Fruit fly (Drosophila melanogaster) whole organism, prepupa: Measurements from ENCODE around the gene Jhbp2.

Source experiments
- Blimp-1 ChIP-seq: fragments of 200-800 bp; sonication (Bioruptor generic); optimal IDR thresholded peaks from 3 replicates; lab custom pipeline; 2017; ENCODE audit warnings: missing biosample characterization, missing genetic modification characterization, mild to moderate bottlenecking, moderate library complexity, missing genetic modification reagents
- CG10631 ChIP-seq: fragments of 200-800 bp; sonication (Bioruptor generic); optimal IDR thresholded peaks from 2 replicates; lab custom pipeline; 2016; ENCODE audit warnings: missing biosample characterization, missing genetic modification characterization
- CG10669 ChIP-seq: fragments of 200-800 bp; sonication (Bioruptor generic); optimal IDR thresholded peaks from 3 replicates; lab custom pipeline; 2018; ENCODE audit warnings: missing biosample characterization, mild to moderate bottlenecking, missing genetic modification characterization, moderate library complexity
- CG11762 ChIP-seq: fragments of 200-800 bp; sonication (Bioruptor generic); optimal IDR thresholded peaks from 3 replicates; lab custom pipeline; 2016; ENCODE audit warnings: missing biosample characterization, missing genetic modification characterization; ENCODE audit not compliant: insufficient read depth
- CG15336 ChIP-seq: fragments of 200-800 bp; sonication (Bioruptor generic); IDR thresholded peaks from 2 replicates; pipeline ENCODE4 v1.3.6; 2022; ENCODE audit warnings: missing biosample characterization, missing genetic modification characterization
- CG1621 ChIP-seq: fragments of 200-800 bp; sonication (Bioruptor generic); optimal IDR thresholded peaks from 3 replicates; lab custom pipeline; 2018; ENCODE audit warnings: missing biosample characterization, mild to moderate bottlenecking, missing genetic modification characterization
- CG16779 ChIP-seq: fragments of 200-800 bp; sonication (Bioruptor generic); optimal IDR thresholded peaks from 3 replicates; lab custom pipeline; 2017; ENCODE audit warnings: missing biosample characterization, mild to moderate bottlenecking, missing genetic modification characterization
- CG3032 ChIP-seq: fragments of 200-800 bp; optimal IDR thresholded peaks from 2 replicates; lab custom pipeline; 2019; ENCODE audit warnings: missing biosample characterization, mild to moderate bottlenecking, missing genetic modification characterization, moderate library complexity
- CG32006 ChIP-seq: fragments of 200-800 bp; sonication (Bioruptor generic); optimal IDR thresholded peaks from 3 replicates; lab custom pipeline; 2017; ENCODE audit warnings: missing biosample characterization, mild to moderate bottlenecking, missing genetic modification characterization
- CG34406 ChIP-seq: fragments of 200-800 bp; sonication (Bioruptor generic); optimal IDR thresholded peaks from 3 replicates; lab custom pipeline; 2016; ENCODE audit warnings: missing biosample characterization, missing genetic modification characterization
- CG3919 ChIP-seq: fragments of 200-800 bp; sonication (Bioruptor generic); optimal IDR thresholded peaks from 3 replicates; lab custom pipeline; 2016; ENCODE audit warnings: missing biosample characterization, missing genetic modification characterization
- CG4318 ChIP-seq: fragments of 200-800 bp; sonication (Bioruptor generic); optimal IDR thresholded peaks from 3 replicates; lab custom pipeline; 2017; ENCODE audit warnings: missing biosample characterization, mild to moderate bottlenecking, missing genetic modification characterization
- CG6276 ChIP-seq: fragments of 200-800 bp; sonication (Bioruptor generic); optimal IDR thresholded peaks from 2 replicates; lab custom pipeline; 2017; ENCODE audit warnings: missing biosample characterization, mild to moderate bottlenecking, missing genetic modification characterization
- CG6792 ChIP-seq: fragments of 200-800 bp; sonication (Bioruptor generic); optimal IDR thresholded peaks from 3 replicates; lab custom pipeline; 2016; ENCODE audit warnings: missing biosample characterization, missing genetic modification characterization
- CG6808 ChIP-seq: fragments of 200-800 bp; sonication (Bioruptor generic); optimal IDR thresholded peaks from 3 replicates; lab custom pipeline; 2017; ENCODE audit warnings: missing biosample characterization, missing genetic modification characterization, mild to moderate bottlenecking, moderate library complexity, missing genetic modification reagents
- CG6854 ChIP-seq: fragments of 200-800 bp; sonication (Bioruptor generic); optimal IDR thresholded peaks from 2 replicates; lab custom pipeline; 2017; ENCODE audit warnings: missing biosample characterization, mild to moderate bottlenecking, missing genetic modification characterization
- CG8119 ChIP-seq: fragments of 200-800 bp; sonication (Bioruptor generic); IDR thresholded peaks from 3 replicates; pipeline ENCODE4 v1.3.6; 2022; ENCODE audit warnings: missing biosample characterization, missing genetic modification characterization
- CG8319 ChIP-seq: fragments of 200-800 bp; sonication (Bioruptor generic); optimal IDR thresholded peaks from 3 replicates; lab custom pipeline; 2016; ENCODE audit warnings: missing biosample characterization, missing genetic modification characterization
- CG8632 ChIP-seq: fragments of 200-800 bp; sonication (Bioruptor generic); optimal IDR thresholded peaks from 3 replicates; lab custom pipeline; 2016; ENCODE audit warnings: missing biosample characterization, missing genetic modification characterization
- CG9139 ChIP-seq: fragments of 200-800 bp; sonication (Bioruptor generic); optimal IDR thresholded peaks from 3 replicates; lab custom pipeline; 2017; ENCODE audit warnings: missing biosample characterization, mild to moderate bottlenecking, missing genetic modification characterization
- Eip75B ChIP-seq: fragments of 200-800 bp; sonication (Bioruptor generic); optimal IDR thresholded peaks from 3 replicates; lab custom pipeline; 2016; ENCODE audit warnings: missing biosample characterization, missing genetic modification characterization
- Eip78C ChIP-seq: fragments of 200-800 bp; sonication (Bioruptor generic); peaks from one replicate; lab custom pipeline; 2016; ENCODE audit warnings: missing biosample characterization, missing genetic modification characterization
- Eip93F ChIP-seq: fragments of 200-800 bp; sonication (Bioruptor generic); optimal IDR thresholded peaks from 2 replicates; lab custom pipeline; 2016; ENCODE audit warnings: missing biosample characterization, mild to moderate bottlenecking, missing genetic modification characterization
- Ets21C ChIP-seq: fragments of 200-800 bp; sonication (Bioruptor generic); optimal IDR thresholded peaks from 3 replicates; lab custom pipeline; 2016; ENCODE audit warnings: missing biosample characterization, missing genetic modification characterization
- Ets96B ChIP-seq: fragments of 200-800 bp; optimal IDR thresholded peaks from 2 replicates; lab custom pipeline; 2019; ENCODE audit warnings: missing biosample characterization, mild to moderate bottlenecking, missing genetic modification characterization, moderate library complexity
- Gug ChIP-seq: fragments of 200-800 bp; sonication (Bioruptor generic); IDR thresholded peaks from 2 replicates; pipeline ENCODE4 v1.3.6; 2022; ENCODE audit warnings: missing biosample characterization, missing genetic modification characterization
- Hr38 ChIP-seq: sonication (Bioruptor generic); optimal IDR thresholded peaks from 2 replicates; lab custom pipeline; 2016; ENCODE audit warnings: missing biosample characterization, missing genetic modification characterization
- Hr39 ChIP-seq: fragments of 200-800 bp; sonication (Bioruptor generic); optimal IDR thresholded peaks from 2 replicates; lab custom pipeline; 2016; ENCODE audit warnings: missing biosample characterization, missing genetic modification characterization
- Lpt ChIP-seq: fragments of 200-800 bp; sonication (Bioruptor generic); optimal IDR thresholded peaks from 3 replicates; lab custom pipeline; 2016; ENCODE audit warnings: missing biosample characterization, missing genetic modification characterization
- Met ChIP-seq: fragments of 200-800 bp; sonication (Bioruptor generic); optimal IDR thresholded peaks from 3 replicates; lab custom pipeline; 2016; ENCODE audit warnings: missing biosample characterization, missing genetic modification characterization
- OdsH ChIP-seq: fragments of 200-800 bp; sonication (Bioruptor generic); optimal IDR thresholded peaks from 3 replicates; lab custom pipeline; 2016; ENCODE audit warnings: missing biosample characterization, missing genetic modification characterization
- Smox ChIP-seq: fragments of 200-800 bp; sonication (Bioruptor generic); optimal IDR thresholded peaks from 3 replicates; lab custom pipeline; 2016; ENCODE audit warnings: missing biosample characterization, missing genetic modification characterization
- Sox14 ChIP-seq: fragments of 200-800 bp; sonication (Bioruptor generic); optimal IDR thresholded peaks from 3 replicates; lab custom pipeline; 2016; ENCODE audit warnings: missing biosample characterization, missing genetic modification characterization
- Sox15 ChIP-seq: fragments of 200-800 bp; sonication (Bioruptor generic); optimal IDR thresholded peaks from 3 replicates; lab custom pipeline; 2016; ENCODE audit warnings: missing biosample characterization, missing genetic modification characterization
- achi ChIP-seq: fragments of 200-800 bp; sonication (Bioruptor generic); optimal IDR thresholded peaks from 3 replicates; lab custom pipeline; 2016; ENCODE audit warnings: missing biosample characterization, missing genetic modification characterization
- acj6 ChIP-seq: fragments of 200-800 bp; sonication (Bioruptor generic); optimal IDR thresholded peaks from 3 replicates; lab custom pipeline; 2016; ENCODE audit warnings: missing biosample characterization, missing genetic modification characterization
- cyc ChIP-seq: fragments of 200-800 bp; sonication (Bioruptor generic); optimal IDR thresholded peaks from 3 replicates; lab custom pipeline; 2016; ENCODE audit warnings: missing biosample characterization, missing genetic modification characterization
- dac ChIP-seq: fragments of 200-800 bp; sonication (Bioruptor generic); optimal IDR thresholded peaks from 2 replicates; lab custom pipeline; 2017; ENCODE audit warnings: missing biosample characterization, mild to moderate bottlenecking, missing genetic modification characterization
- dsx ChIP-seq: fragments of 200-800 bp; optimal IDR thresholded peaks from 3 replicates; lab custom pipeline; 2019; ENCODE audit warnings: missing biosample characterization, mild to moderate bottlenecking, missing genetic modification characterization, moderate library complexity; ENCODE audit not compliant: poor library complexity, severe bottlenecking
- eg ChIP-seq: fragments of 200-800 bp; sonication (Bioruptor generic); IDR thresholded peaks from 3 replicates; pipeline ENCODE4 v1.3.6; 2022; ENCODE audit warnings: missing biosample characterization, missing genetic modification characterization
- esn ChIP-seq: fragments of 200-800 bp; sonication (Bioruptor generic); optimal IDR thresholded peaks from 2 replicates; lab custom pipeline; 2016; ENCODE audit warnings: missing biosample characterization, mild to moderate bottlenecking, missing genetic modification characterization, moderate library complexity
- fd59A ChIP-seq: fragments of 200-800 bp; sonication (Bioruptor generic); optimal IDR thresholded peaks from 2 replicates; lab custom pipeline; 2017; ENCODE audit warnings: missing biosample characterization, mild to moderate bottlenecking, missing genetic modification characterization, missing genetic modification reagents
- fd85E ChIP-seq: fragments of 200-800 bp; sonication (Bioruptor generic); optimal IDR thresholded peaks from 3 replicates; lab custom pipeline; 2016; ENCODE audit warnings: missing biosample characterization, missing genetic modification characterization
- lz ChIP-seq: fragments of 200-800 bp; sonication (Bioruptor generic); optimal IDR thresholded peaks from 3 replicates; lab custom pipeline; 2016; ENCODE audit warnings: missing biosample characterization, missing genetic modification characterization
- net ChIP-seq: fragments of 200-800 bp; sonication (Bioruptor generic); optimal IDR thresholded peaks from 3 replicates; lab custom pipeline; 2016; ENCODE audit warnings: missing biosample characterization, missing genetic modification characterization
- salr ChIP-seq, 2 experiments: fragments of 200-800 bp; sonication (Bioruptor generic); optimal IDR thresholded peaks; 3 replicates each; lab custom pipeline; 2016 to 2018; ENCODE audit warnings: missing biosample characterization in 2 of 2, missing genetic modification characterization in 2 of 2, mild to moderate bottlenecking in 1 of 2
- spab ChIP-seq: fragments of 200-800 bp; sonication (Bioruptor generic); optimal IDR thresholded peaks from 2 replicates; lab custom pipeline; 2017; ENCODE audit warnings: missing biosample characterization, mild to moderate bottlenecking, missing genetic modification characterization, missing genetic modification reagents
- svp ChIP-seq: fragments of 200-800 bp; sonication (Bioruptor generic); peaks from one replicate; lab custom pipeline; 2016; ENCODE audit warnings: missing biosample characterization, missing genetic modification characterization
- topi ChIP-seq: fragments of 200-800 bp; sonication (Bioruptor generic); optimal IDR thresholded peaks from 3 replicates; lab custom pipeline; 2016; ENCODE audit warnings: missing biosample characterization, missing genetic modification characterization

Jhbp2 gene

dm6 chr3R:4914439-4914880 lies 46.7 kb downstream of the Jhbp2 start (continued):
- no peak for TF ChIP-seq CG8632
- no peak for TF ChIP-seq Ets96B (tag; lab: Kevin White, UChicago)
- TF ChIP-seq CG6276 (GFP tag; lab: Kevin White, UChicago): no peak
- TF ChIP-seq CG10669 (GFP tag; lab: Kevin White, UChicago): no peak
- peak; percentile 48 for TF ChIP-seq CG9139 (GFP tag; lab: Kevin White, UChicago)
- TF ChIP-seq fd59A (GFP tag; lab: Kevin White, UChicago): no peak
- peak; percentile 31 for TF ChIP-seq dsx
- TF ChIP-seq CG6808: peak; percentile 20
- peak; percentile 31 for TF ChIP-seq net
- TF ChIP-seq Eip93F (GFP tag; lab: Kevin White, UChicago): no peak
- no peak for TF ChIP-seq eg (GFP tag; lab: Robert Waterston, UW)
- TF ChIP-seq OdsH (GFP tag; lab: Kevin White, UChicago): no peak
- no peak for TF ChIP-seq CG6854
- TF ChIP-seq Hr38 (GFP tag; lab: Kevin White, UChicago): no peak
- TF ChIP-seq fd85E (GFP tag; lab: Kevin White, UChicago): no peak
- no peak for TF ChIP-seq achi (GFP tag; lab: Kevin White, UChicago)
- peak; percentile 70 for TF ChIP-seq Eip78C (GFP tag; lab: Kevin White, UChicago)
- no peak for TF ChIP-seq CG11762 (GFP tag; lab: Kevin White, UChicago)
- no peak for TF ChIP-seq lz (GFP tag; lab: Kevin White, UChicago)
- no peak for TF ChIP-seq Smox (GFP tag; lab: Kevin White, UChicago)
- TF ChIP-seq salr (GFP tag; optimal IDR thresholded peaks at IDR 0.05; lab: Kevin White, UChicago): peak in 1 of 2 experiments; percentile 1
- no peak for TF ChIP-seq cyc (GFP tag; lab: Kevin White, UChicago)
- no peak for TF ChIP-seq Ets21C (GFP tag; lab: Kevin White, UChicago)
- no peak for TF ChIP-seq CG16779 (tag; lab: Kevin White, UChicago)
- no peak for TF ChIP-seq CG15336 (GFP tag; lab: Robert Waterston, UW)
- peak; percentile 34 for TF ChIP-seq Lpt (GFP tag; lab: Kevin White, UChicago)
- TF ChIP-seq CG8119 (GFP tag; lab: Robert Waterston, UW): no peak

DNA sequence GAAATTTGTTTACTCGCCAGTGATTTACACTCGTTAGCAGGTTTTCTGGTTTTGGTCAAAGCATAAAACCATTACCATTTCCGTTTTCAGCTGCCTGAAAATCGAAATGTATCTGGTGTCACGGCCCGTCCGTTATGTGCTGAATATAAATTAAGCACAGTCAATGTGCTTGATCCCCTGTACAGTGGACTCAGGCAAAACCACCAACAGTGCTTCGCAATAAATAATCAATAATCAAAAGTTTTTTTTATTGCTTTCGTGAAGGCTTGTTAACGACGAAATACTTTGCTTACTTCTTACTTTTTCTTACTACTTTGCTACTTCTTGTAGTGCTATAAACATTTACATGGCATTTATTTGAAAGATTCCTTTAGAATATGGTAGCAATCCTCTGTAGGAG lies 48.0 kb downstream of the Jhbp2 start:
- TF ChIP-seq CG3919 (GFP tag; lab: Kevin White, UChicago): no peak
- no peak for TF ChIP-seq salr (GFP tag; optimal IDR thresholded peaks at IDR 0.05; lab: Kevin White, UChicago)
- TF ChIP-seq fd59A (GFP tag; lab: Kevin White, UChicago): no peak
- TF ChIP-seq Blimp-1: no peak
- TF ChIP-seq CG15336 (GFP tag; lab: Robert Waterston, UW): peak; percentile 30; the same call in 1 of the 2 replicates
- TF ChIP-seq CG6854: no peak
- TF ChIP-seq CG6792 (GFP tag; lab: Kevin White, UChicago): no peak
- TF ChIP-seq CG4318 (GFP tag; lab: Kevin White, UChicago): no peak
- no peak for TF ChIP-seq spab (GFP tag; lab: Kevin White, UChicago)
- peak; percentile 35 for TF ChIP-seq acj6 (GFP tag; lab: Kevin White, UChicago)
- no peak for TF ChIP-seq CG6276 (GFP tag; lab: Kevin White, UChicago)
- no peak for TF ChIP-seq Sox15
- TF ChIP-seq Eip93F (GFP tag; lab: Kevin White, UChicago): no peak
- TF ChIP-seq CG10669 (GFP tag; lab: Kevin White, UChicago): no peak
- TF ChIP-seq Eip75B (GFP tag; lab: Kevin White, UChicago): peak; percentile 8
- no peak for TF ChIP-seq Gug (GFP tag; lab: Robert Waterston, UW)
- TF ChIP-seq CG10631 (GFP tag; lab: Kevin White, UChicago): no peak
- TF ChIP-seq Smox (GFP tag; lab: Kevin White, UChicago): no peak
- peak; percentile 37 for TF ChIP-seq Hr39 (GFP tag; lab: Kevin White, UChicago)
- peak; percentile 22 for TF ChIP-seq Met (GFP tag; lab: Kevin White, UChicago)
- no peak for TF ChIP-seq CG34406 (GFP tag; lab: Kevin White, UChicago)
- TF ChIP-seq dac (GFP tag; lab: Kevin White, UChicago): no peak
- TF ChIP-seq CG1621 (tag; lab: Kevin White, UChicago): no peak
- TF ChIP-seq svp (GFP tag; lab: Kevin White, UChicago): peak; percentile 87
- TF ChIP-seq esn: peak; percentile 47
- no peak for TF ChIP-seq CG3032 (tag; lab: Kevin White, UChicago)
- no peak for TF ChIP-seq CG16779 (tag; lab: Kevin White, UChicago)
- TF ChIP-seq CG32006 (GFP tag; lab: Kevin White, UChicago): peak; percentile 51
- peak; percentile 16 for TF ChIP-seq OdsH (GFP tag; lab: Kevin White, UChicago)
- TF ChIP-seq CG9139 (GFP tag; lab: Kevin White, UChicago): no peak
- no peak for TF ChIP-seq dsx
- TF ChIP-seq topi (GFP tag; lab: Kevin White, UChicago): no peak
- TF ChIP-seq Sox14 (GFP tag; lab: Kevin White, UChicago): peak; percentile 20
- TF ChIP-seq CG8319: no peak
